Worm (Caenorhabditis elegans) whole organism, L4 larva: ENCODE measurements around the gene F44B9.5.
"Not testable (repeated sequence)": the region's sequence is repeated elsewhere in the genome, so short reads cannot be mapped to it uniquely, and the experiment has no call there.

Source experiments
- T26A8.4 ChIP-seq: fragments of 200-800 bp; sonication (Bioruptor generic); IDR thresholded peaks from 2 replicates; pipeline ENCODE4 v1.3.6; 2022; ENCODE audit warnings: missing genetic modification characterization, missing compliant biosample characterization
- Y105C5A.15 ChIP-seq: fragments of 200-800 bp; sonication (Bioruptor generic); IDR thresholded peaks from 2 replicates; pipeline ENCODE4 v1.3.6; 2022; ENCODE audit warnings: missing genetic modification characterization, missing compliant biosample characterization
- ZK546.5 ChIP-seq, 2 experiments: sonication (generic microtip); optimal IDR thresholded peaks; 2 replicates each; lab custom pipeline; 2017; ENCODE audit warnings: missing biosample characterization in 2 of 2, missing genetic modification characterization in 2 of 2
- aha-1 ChIP-seq: fragments of 150-350 bp; peaks from one replicate; lab custom pipeline; 2014; ENCODE audit warnings: missing biosample characterization, missing genetic modification characterization
- dmd-8 ChIP-seq: fragments of 200-800 bp; sonication (Bioruptor generic); IDR thresholded peaks from 2 replicates; pipeline ENCODE4 v1.3.6; 2022; ENCODE audit warnings: missing genetic modification characterization, missing compliant biosample characterization
- lim-7 ChIP-seq: fragments of 200-800 bp; sonication (Bioruptor generic); IDR thresholded peaks from 2 replicates; pipeline ENCODE4 v1.3.6; 2022; ENCODE audit warnings: missing genetic modification characterization, missing compliant biosample characterization
- madf-5 ChIP-seq, 2 experiments: fragments of 200-800 bp; sonication (Bioruptor generic); IDR thresholded peaks; 2 replicates each; pipeline ENCODE4 v1.3.6; 2022; ENCODE audit warnings: missing compliant biosample characterization in 2 of 2, missing genetic modification characterization in 2 of 2
- ztf-11 ChIP-seq: fragments of 150-350 bp; optimal IDR thresholded peaks from 2 replicates; lab custom pipeline; 2014; ENCODE audit warnings: missing biosample characterization, missing genetic modification characterization

Gene F44B9.5

DNA sequence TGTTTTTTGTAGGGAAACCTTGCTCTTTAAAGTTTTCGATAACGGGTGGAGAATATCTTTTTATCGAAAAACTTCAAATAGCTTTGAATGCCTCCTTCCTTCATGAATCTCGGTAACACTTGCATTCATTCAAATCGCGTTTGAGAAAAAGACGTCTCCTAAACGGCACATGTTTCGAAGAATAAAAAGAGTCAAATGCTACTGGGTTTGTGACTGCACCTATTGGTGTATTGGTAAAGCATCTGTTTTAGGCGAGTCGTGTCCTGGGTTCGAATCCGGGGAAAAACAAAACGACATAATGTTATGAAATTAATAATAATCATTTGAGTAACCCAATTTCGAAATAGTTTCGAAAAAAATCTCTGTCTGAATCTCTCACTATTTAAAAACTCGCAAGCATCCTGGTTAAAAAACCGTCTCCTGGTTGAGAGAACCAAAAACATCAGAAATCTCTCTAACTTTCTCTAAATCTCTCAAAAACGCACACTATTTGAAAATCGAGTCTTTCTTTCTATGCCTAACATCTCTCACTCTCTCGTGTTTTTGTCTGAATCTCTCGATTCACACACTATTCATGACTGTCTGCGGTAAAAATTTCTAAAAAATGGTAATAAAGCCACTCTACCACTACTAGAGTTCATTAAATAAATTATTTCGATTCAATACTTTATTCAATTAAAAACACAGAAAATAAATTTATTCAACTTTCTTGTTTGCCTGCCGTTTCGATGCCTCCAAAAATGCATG is 50.2 kb downstream of the F44B9.5 start:
- TF ChIP-seq lim-7 (GFP tag; lab: Robert Waterston, UW) (0 out of 2 replicates have a peak, but pooled peaks have one; percentile 50), madf-5 (GFP tag; IDR thresholded peaks at IDR 0.05; lab: Robert Waterston, UW) (0 out of 4 replicates have a peak, but pooled peaks of 1 of the 2 experiments have one; percentile 27), aha-1 (tag; lab: Kevin White, UChicago) (peak; percentile 38), T26A8.4 (0 out of 2 replicates have a peak, but pooled peaks have one; percentile 15), dmd-8 (GFP tag; lab: Robert Waterston, UW) (peak; percentile 80), Y105C5A.15 (0 out of 2 replicates have a peak, but pooled peaks have one; percentile 33)

DNA sequence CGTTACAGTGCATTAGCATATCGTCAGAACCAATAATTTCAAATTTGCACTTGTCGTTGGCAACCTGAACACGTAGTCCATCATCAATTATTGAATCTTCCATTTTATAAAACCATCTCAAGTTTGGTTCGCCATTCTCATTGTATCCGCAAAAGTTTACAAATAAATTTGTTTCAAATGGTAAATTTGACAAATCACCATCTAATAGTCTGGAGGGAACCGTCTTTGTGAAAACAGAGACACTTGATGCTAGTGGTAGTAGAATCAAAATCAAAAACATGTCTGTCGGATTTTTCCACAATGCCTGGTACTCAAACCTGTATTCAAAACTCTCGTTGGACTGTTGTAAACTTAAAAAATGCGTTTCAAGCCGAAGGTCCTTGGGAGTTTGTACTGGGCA is 52.1 kb downstream of the F44B9.5 start, which contains the start of gene F54H12.2:
TSS of gene F54H12.2 (plus strand) at position 301 of the 400 bp plus-strand sequence.
- not testable (repeated sequence) for TF ChIP-seq ztf-11 (tag; lab: Kevin White, UChicago); ZK546.5 (tag; optimal IDR thresholded peaks at IDR 0.05; lab: Kevin White, UChicago); aha-1 (tag; lab: Kevin White, UChicago)
